Worm (Caenorhabditis elegans): ENCODE measurements around the gene xbx-6.

Gene xbx-6

DNA sequence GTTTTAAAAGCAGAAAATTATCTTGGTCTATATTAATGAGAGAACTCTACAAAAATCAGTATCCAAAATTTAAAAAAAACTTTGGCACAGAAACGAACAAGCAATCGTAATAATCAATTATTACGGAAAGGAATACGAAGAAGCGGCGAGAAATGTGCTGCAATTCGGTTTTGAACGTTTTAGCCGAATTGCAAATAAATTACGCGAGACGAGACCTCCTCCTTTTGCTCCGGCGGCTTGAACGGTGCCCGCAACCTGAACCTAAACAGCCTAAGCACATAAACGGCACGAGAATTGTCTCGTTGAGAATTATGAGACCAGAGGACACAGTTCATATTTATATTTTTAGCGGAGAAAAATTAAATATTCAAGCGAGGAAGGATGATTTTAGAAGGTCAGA, 13.5 kb upstream of the xbx-6 start:
- TF ChIP-seq lin-15B (tag; optimal IDR thresholded peaks at IDR 0.05) (no peak), elt-2 (tag; optimal IDR thresholded peaks at IDR 0.05) (no peak), fos-1 (tag; optimal IDR thresholded peaks at IDR 0.05) (no peak), ama-1 (optimal IDR thresholded peaks at IDR 0.05) (peak; percentile 32), lsy-12 (tag; optimal IDR thresholded peaks at IDR 0.05) (no peak)

DNA sequence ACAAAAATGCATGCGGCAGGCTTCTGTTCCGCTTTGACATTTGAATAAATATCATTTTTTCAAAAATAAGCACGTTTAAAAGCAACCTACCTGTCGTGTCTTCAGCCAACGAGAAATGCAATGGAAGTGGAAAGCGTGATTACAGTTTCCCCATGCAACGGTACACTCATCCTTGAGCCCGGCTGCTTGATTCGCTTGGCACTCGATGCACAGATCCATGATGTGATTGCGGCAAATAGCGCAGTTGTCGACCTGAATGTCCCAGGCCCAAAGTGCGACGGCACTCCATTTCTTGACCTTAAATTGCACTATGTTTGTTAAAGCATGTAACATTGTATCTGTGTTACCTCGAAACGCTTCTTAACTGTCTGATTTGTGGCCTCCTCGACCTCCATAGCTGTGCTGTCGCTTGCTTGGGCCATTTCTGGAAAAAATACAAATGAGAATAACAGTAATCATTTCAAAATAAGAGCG, 12.7 kb upstream of the xbx-6 start, which contains the start of gene rbx-1:
rbx-1 (minus strand) TSS at position 424 of the 474 bp plus-strand sequence.
- TF ChIP-seq pha-4 (tag; optimal IDR thresholded peaks at IDR 0.05) (no peak), fos-1 (tag; optimal IDR thresholded peaks at IDR 0.05) (no peak), lin-39 (tag; optimal IDR thresholded peaks at IDR 0.05) (no peak), ZK546.5 (tag; optimal IDR thresholded peaks at IDR 0.05) (no peak), eor-1 (tag; optimal IDR thresholded peaks at IDR 0.05) (no peak), mdl-1 (tag; optimal IDR thresholded peaks at IDR 0.05) (no peak), nhr-77 (tag; optimal IDR thresholded peaks at IDR 0.05) (no peak), skn-1 (tag; optimal IDR thresholded peaks at IDR 0.05) (no peak), snpc-4 (tag; optimal IDR thresholded peaks at IDR 0.05) (no peak), sea-2 (GFP tag; optimal IDR thresholded peaks at IDR 0.05) (no peak)

ce11 chrV:9690728-9691127, 12.1 kb upstream of the xbx-6 start:
- TF ChIP-seq daf-12 (tag; optimal IDR thresholded peaks at IDR 0.05) (no peak), pha-4 (tag; optimal IDR thresholded peaks at IDR 0.05) (peak; percentile 57), nhr-25 (tag; optimal IDR thresholded peaks at IDR 0.05) (peak; percentile 51), ceh-28 (tag; optimal IDR thresholded peaks at IDR 0.05) (no peak), nhr-23 (tag; optimal IDR thresholded peaks at IDR 0.05) (peak; percentile 41), elt-2 (tag; optimal IDR thresholded peaks at IDR 0.05) (peak; percentile 11), fos-1 (tag; optimal IDR thresholded peaks at IDR 0.05) (no peak), nhr-77 (tag; optimal IDR thresholded peaks at IDR 0.05) (no peak), hmg-11 (tag; optimal IDR thresholded peaks at IDR 0.05) (peak; percentile 72), skn-1 (tag; optimal IDR thresholded peaks at IDR 0.05) (peak; percentile 22), lsy-12 (tag; optimal IDR thresholded peaks at IDR 0.05) (peak; percentile 15), snpc-4 (tag; optimal IDR thresholded peaks at IDR 0.05) (peak; percentile 18), lin-15B (tag; optimal IDR thresholded peaks at IDR 0.05) (peak; percentile 41)

DNA sequence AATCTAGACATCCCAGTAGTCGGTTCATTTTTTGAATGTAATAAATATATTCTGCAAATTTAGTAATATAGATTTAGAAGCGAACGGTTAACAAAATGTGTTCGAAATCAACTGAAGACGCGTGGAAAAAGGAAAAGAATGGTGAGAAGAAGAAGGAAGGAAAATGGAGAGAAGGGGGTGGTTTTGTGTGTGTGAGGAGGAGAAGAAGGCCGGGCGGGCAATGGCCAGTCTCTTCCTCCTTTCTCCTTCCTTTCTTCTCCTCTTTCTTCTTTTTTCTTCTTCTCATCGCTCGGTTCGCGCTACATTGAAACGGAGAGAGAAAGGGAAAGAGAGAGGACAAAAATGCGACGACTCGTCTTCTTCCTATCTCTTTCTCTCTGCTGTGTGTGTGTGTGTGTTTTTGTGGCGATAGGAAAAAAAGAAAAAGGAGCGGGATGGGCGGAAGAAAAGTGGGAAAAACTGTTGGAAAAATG, 10.7 kb upstream of the xbx-6 start, which contains the start of gene ztf-9:
ztf-9 (minus strand) TSS at position 51 of the 473 bp plus-strand sequence.
- TF ChIP-seq mml-1 (tag; optimal IDR thresholded peaks at IDR 0.05) (no peak), aly-2 (tag; optimal IDR thresholded peaks at IDR 0.05) (no peak), nhr-11 (tag; optimal IDR thresholded peaks at IDR 0.05) (no peak), lin-39 (tag; optimal IDR thresholded peaks at IDR 0.05) (peak; percentile 59), lin-15B (tag; optimal IDR thresholded peaks at IDR 0.05) (peak; percentile 38), ztf-4 (tag; optimal IDR thresholded peaks at IDR 0.05) (no peak), ama-1 (optimal IDR thresholded peaks at IDR 0.05) (no peak), nhr-77 (tag; optimal IDR thresholded peaks at IDR 0.05) (no peak), nfya-1 (tag; optimal IDR thresholded peaks at IDR 0.05; ENCODE audit: insufficient read depth) (peak; percentile 84), fkh-10 (GFP tag; optimal IDR thresholded peaks at IDR 0.05) (peak; percentile 17), pha-4 (tag; optimal IDR thresholded peaks at IDR 0.05) (peak; percentile 51), tbx-2 (tag; optimal IDR thresholded peaks at IDR 0.05) (no peak), fkh-2 (tag; optimal IDR thresholded peaks at IDR 0.05) (no peak), ceh-16 (tag; optimal IDR thresholded peaks at IDR 0.05) (no peak), nhr-25 (tag; optimal IDR thresholded peaks at IDR 0.05) (no peak), unc-39 (tag; optimal IDR thresholded peaks at IDR 0.05) (no peak), nhr-28 (tag; optimal IDR thresholded peaks at IDR 0.05) (no peak), elt-3 (tag; optimal IDR thresholded peaks at IDR 0.05) (no peak), unc-62 (GFP tag; optimal IDR thresholded peaks at IDR 0.05) (no peak), nhr-237 (tag; optimal IDR thresholded peaks at IDR 0.05) (no peak), egl-27 (tag; optimal IDR thresholded peaks at IDR 0.05) (no peak), hmg-11 (tag; optimal IDR thresholded peaks at IDR 0.05) (peak; percentile 45), nhr-67 (tag; optimal IDR thresholded peaks at IDR 0.05) (no peak), skn-1 (tag; optimal IDR thresholded peaks at IDR 0.05) (no peak), elt-2 (tag; optimal IDR thresholded peaks at IDR 0.05) (peak; percentile 43), nhr-23 (tag; optimal IDR thresholded peaks at IDR 0.05) (no peak), daf-12 (tag; optimal IDR thresholded peaks at IDR 0.05) (no peak), ceh-82 (tag; optimal IDR thresholded peaks at IDR 0.05) (no peak), egl-5 (tag; optimal IDR thresholded peaks at IDR 0.05) (peak; percentile 12), ceh-28 (tag; optimal IDR thresholded peaks at IDR 0.05) (no peak), mdl-1 (tag; optimal IDR thresholded peaks at IDR 0.05) (no peak), eor-1 (tag; optimal IDR thresholded peaks at IDR 0.05) (no peak), snpc-4 (tag; optimal IDR thresholded peaks at IDR 0.05) (peak; percentile 20), zag-1 (tag; optimal IDR thresholded peaks at IDR 0.05) (no peak), nhr-76 (tag; optimal IDR thresholded peaks at IDR 0.05) (no peak)
